Worm (Caenorhabditis elegans) whole organism, young adult: ENCODE results near the gene C34C12.8.

ENCODE experiments used
- B0035.1 ChIP-seq: sonication (generic microtip); optimal IDR thresholded peaks from 2 replicates; lab custom pipeline; 2016; ENCODE audit warnings: missing genetic modification characterization, mild to moderate bottlenecking, missing compliant biosample characterization, missing genotype, missing genetic modification reagents
- B0336.3 ChIP-seq: fragments of 200-800 bp; sonication (Bioruptor generic); IDR thresholded peaks from 2 replicates; pipeline ENCODE4 v1.3.6; 2022; ENCODE audit warnings: missing genetic modification characterization, missing compliant biosample characterization
- F33H1.4 ChIP-seq: fragments of 200-800 bp; sonication (Bioruptor generic); IDR thresholded peaks from 2 replicates; pipeline ENCODE4 v1.3.6; 2022; ENCODE audit warnings: missing genetic modification reagents, missing genetic modification characterization, missing compliant biosample characterization
- Y95B8A.8 ChIP-seq: fragments of 200-800 bp; sonication (Bioruptor generic); IDR thresholded peaks from 2 replicates; pipeline ENCODE4 v1.3.6; 2022; ENCODE audit warnings: missing genetic modification reagents, missing genetic modification characterization, missing compliant biosample characterization
- atf-7 ChIP-seq: sonication (generic microtip); optimal IDR thresholded peaks from 2 replicates; lab custom pipeline; 2017; ENCODE audit warnings: mild to moderate bottlenecking, missing genetic modification characterization, missing compliant biosample characterization
- efl-1 ChIP-seq: fragments of 150-350 bp; optimal IDR thresholded peaks from 2 replicates; lab custom pipeline; 2014; ENCODE audit warnings: missing biosample characterization, missing genetic modification reagents, missing genetic modification characterization
- egl-44 ChIP-seq: fragments of 200-800 bp; sonication (Bioruptor generic); IDR thresholded peaks from 2 replicates; pipeline ENCODE4 v1.3.6; 2022; ENCODE audit warnings: missing genetic modification reagents, missing genetic modification characterization, missing compliant biosample characterization
- lin-26 ChIP-seq: fragments of 200-800 bp; sonication (Bioruptor generic); IDR thresholded peaks from 2 replicates; pipeline ENCODE4 v1.3.6; 2022; ENCODE audit warnings: missing genetic modification reagents, missing genetic modification characterization, missing compliant biosample characterization
- snpc-4 ChIP-seq, 5 experiments: fragments of 150-350 bp in 1 of 5; sonication (generic microtip) in 4 of 5; optimal IDR thresholded peaks; 2 replicates each; lab custom pipeline; 2014 to 2018; ENCODE audit warnings: missing genetic modification characterization in 5 of 5, missing biosample characterization in 3 of 5, antibody characterized with exemption in 2 of 5, mild to moderate bottlenecking in 2 of 5, missing compliant biosample characterization in 2 of 5, missing genotype in 2 of 5, moderate library complexity in 2 of 5, missing genetic modification reagents in 1 of 5
- unc-130 ChIP-seq: sonication (generic microtip); optimal IDR thresholded peaks from 2 replicates; lab custom pipeline; 2016; ENCODE audit warnings: missing genetic modification reagents, missing genetic modification characterization, missing compliant biosample characterization

ce11 chrIII:3414412-3414811 is 45.8 kb upstream of the C34C12.8 start:
- TF ChIP-seq F33H1.4 (GFP tag; lab: Robert Waterston, UW) = no peak
- no peak for TF ChIP-seq egl-44 (GFP tag; lab: Robert Waterston, UW)
- TF ChIP-seq snpc-4 (GFP tag; optimal IDR thresholded peaks at IDR 0.05; lab: Kevin White, UChicago) = no peak
- no peak for TF ChIP-seq snpc-4 (tag; optimal IDR thresholded peaks at IDR 0.05; lab: Kevin White, UChicago)
- no peak for TF ChIP-seq atf-7
- no peak for TF ChIP-seq unc-130 (GFP tag; lab: Kevin White, UChicago)
- TF ChIP-seq B0035.1 (tag; lab: Kevin White, UChicago) = no peak
- no peak for TF ChIP-seq efl-1 (GFP tag; lab: Kevin White, UChicago)
- no peak for TF ChIP-seq Y95B8A.8 (GFP tag; lab: Robert Waterston, UW)
- TF ChIP-seq lin-26 = no peak
- TF ChIP-seq B0336.3 = no peak
